Fruit fly (Drosophila melanogaster) S2 (cell line): Measurements from ENCODE around the gene in.

Experiments
- CG8478 ChIP-seq: fragments of >200 bp; optimal IDR thresholded peaks from 2 replicates; lab custom pipeline; 2018
- CTCF ChIP-seq, 2 experiments: fragments of >200 bp; optimal IDR thresholded peaks; 2 replicates each; lab custom pipeline; 2018

- TF ChIP-seq CG8478 (no peak), CTCF (optimal IDR thresholded peaks at IDR 0.05; lab: Kevin White, UChicago) (no peak)
Observed at dm6 chr3L:20402665-20403492, 35.9 kb downstream of the in start.
